Worm (Caenorhabditis elegans) whole organism, mixed stage, embryonic: ENCODE results near the gene Y119D3B.14.

Source experiments
- bed-3 ChIP-seq: fragments of 200-800 bp; sonication (Bioruptor generic); optimal IDR thresholded peaks from 3 replicates; lab custom pipeline; 2018; ENCODE audit warnings: mild to moderate bottlenecking, missing genetic modification characterization, moderate library complexity, missing compliant biosample characterization
- blmp-1 ChIP-seq: fragments of 150-350 bp; optimal IDR thresholded peaks from 2 replicates; lab custom pipeline; 2014; ENCODE audit warnings: missing biosample characterization, missing genetic modification characterization
- ceh-39 ChIP-seq: fragments of 150-350 bp; optimal IDR thresholded peaks from 2 replicates; lab custom pipeline; 2014; ENCODE audit warnings: missing biosample characterization, missing genetic modification characterization
- ceh-43 ChIP-seq: fragments of 200-800 bp; sonication (Bioruptor generic); optimal IDR thresholded peaks from 2 replicates; lab custom pipeline; 2018; ENCODE audit warnings: mild to moderate bottlenecking, missing genetic modification characterization, moderate library complexity, missing compliant biosample characterization
- ceh-83 ChIP-seq: fragments of 200-800 bp; sonication (Bioruptor generic); optimal IDR thresholded peaks from 2 replicates; lab custom pipeline; 2018; ENCODE audit warnings: mild to moderate bottlenecking, missing genetic modification characterization, missing compliant biosample characterization
- ces-1 ChIP-seq: fragments of 150-350 bp; optimal IDR thresholded peaks from 2 replicates; lab custom pipeline; 2014; ENCODE audit warnings: missing biosample characterization, missing genetic modification reagents, missing genetic modification characterization
- cnd-1 ChIP-seq: fragments of 200-800 bp; sonication (Bioruptor generic); optimal IDR thresholded peaks from 2 replicates; lab custom pipeline; 2018; ENCODE audit warnings: mild to moderate bottlenecking, missing genetic modification characterization, missing compliant biosample characterization
- elt-1 ChIP-seq: sonication (generic microtip); optimal IDR thresholded peaks from 2 replicates; lab custom pipeline; 2017; ENCODE audit warnings: missing genetic modification characterization, mild to moderate bottlenecking, missing compliant biosample characterization, antibody characterized with exemption, moderate library complexity, borderline replicate concordance; ENCODE audit not compliant: insufficient read depth
- elt-3 ChIP-seq: fragments of 150-350 bp; optimal IDR thresholded peaks from 2 replicates; lab custom pipeline; 2014; ENCODE audit warnings: missing biosample characterization, missing genetic modification characterization
- flh-1 ChIP-seq: fragments of 200-800 bp; sonication (Bioruptor generic); optimal IDR thresholded peaks from 2 replicates; lab custom pipeline; 2018; ENCODE audit warnings: mild to moderate bottlenecking, missing genetic modification characterization, moderate library complexity, missing compliant biosample characterization
- ham-2 ChIP-seq: fragments of 200-800 bp; sonication (Bioruptor generic); optimal IDR thresholded peaks from 2 replicates; lab custom pipeline; 2018; ENCODE audit warnings: mild to moderate bottlenecking, missing genetic modification characterization, missing compliant biosample characterization
- hlh-1 ChIP-seq: fragments of 150-350 bp; optimal IDR thresholded peaks from 2 replicates; lab custom pipeline; 2014; ENCODE audit warnings: missing biosample characterization, missing genetic modification reagents, missing genetic modification characterization
- lin-13 ChIP-seq: fragments of 150-350 bp; optimal IDR thresholded peaks from 2 replicates; lab custom pipeline; 2014; ENCODE audit warnings: missing biosample characterization, missing genetic modification characterization
- lin-32 ChIP-seq: fragments of 200-800 bp; sonication (Bioruptor generic); optimal IDR thresholded peaks from 2 replicates; lab custom pipeline; 2018; ENCODE audit warnings: mild to moderate bottlenecking, missing genetic modification characterization, missing compliant biosample characterization
- lsy-2 ChIP-seq: fragments of 150-350 bp; optimal IDR thresholded peaks from 2 replicates; lab custom pipeline; 2014; ENCODE audit warnings: missing biosample characterization, missing genetic modification characterization
- mab-5 ChIP-seq: fragments of 150-350 bp; optimal IDR thresholded peaks from 2 replicates; lab custom pipeline; 2014; ENCODE audit warnings: missing biosample characterization, missing genetic modification characterization
- mep-1 ChIP-seq: fragments of 150-350 bp; optimal IDR thresholded peaks from 2 replicates; lab custom pipeline; 2017; ENCODE audit warnings: missing biosample characterization, missing genetic modification reagents, missing genetic modification characterization, inconsistent platforms
- nhr-12 ChIP-seq: fragments of 150-350 bp; optimal IDR thresholded peaks from 2 replicates; lab custom pipeline; 2014; ENCODE audit warnings: missing biosample characterization, missing genetic modification characterization
- nhr-2 ChIP-seq: fragments of 150-350 bp; optimal IDR thresholded peaks from 2 replicates; lab custom pipeline; 2014; ENCODE audit warnings: missing biosample characterization, missing genetic modification characterization
- nhr-28 ChIP-seq: fragments of 150-350 bp; optimal IDR thresholded peaks from 2 replicates; lab custom pipeline; 2014; ENCODE audit warnings: missing biosample characterization, missing genetic modification characterization
- nhr-76 ChIP-seq: sonication (generic microtip); optimal IDR thresholded peaks from 2 replicates; lab custom pipeline; 2017; ENCODE audit warnings: missing biosample characterization, missing genetic modification characterization
- pha-4 ChIP-seq: fragments of 150-350 bp; optimal IDR thresholded peaks from 2 replicates; lab custom pipeline; 2018; ENCODE audit warnings: missing biosample characterization, missing genetic modification reagents, missing genetic modification characterization
- sem-2 ChIP-seq: fragments of 200-800 bp; sonication (Bioruptor generic); optimal IDR thresholded peaks from 2 replicates; lab custom pipeline; 2018; ENCODE audit warnings: mild to moderate bottlenecking, missing genetic modification characterization, missing compliant biosample characterization
- snpc-4 ChIP-seq: fragments of 150-350 bp; optimal IDR thresholded peaks from 2 replicates; lab custom pipeline; 2014; ENCODE audit warnings: missing biosample characterization, missing genetic modification characterization
- sptf-1 ChIP-seq: sonication (generic microtip); optimal IDR thresholded peaks from 2 replicates; lab custom pipeline; 2017; ENCODE audit warnings: mild to moderate bottlenecking, missing genetic modification characterization, moderate library complexity, missing compliant biosample characterization
- tbx-8 ChIP-seq: fragments of 200-800 bp; sonication (Bioruptor generic); optimal IDR thresholded peaks from 2 replicates; lab custom pipeline; 2018; ENCODE audit warnings: mild to moderate bottlenecking, missing genetic modification characterization, moderate library complexity, missing compliant biosample characterization
- unc-120 ChIP-seq: sonication (generic microtip); optimal IDR thresholded peaks from 2 replicates; lab custom pipeline; 2017; ENCODE audit warnings: missing genetic modification characterization, missing compliant biosample characterization; ENCODE audit not compliant: poor library complexity, severe bottlenecking
- unc-62 ChIP-seq: fragments of 150-350 bp; optimal IDR thresholded peaks from 2 replicates; lab custom pipeline; 2014; ENCODE audit warnings: missing biosample characterization, missing genetic modification reagents, missing genetic modification characterization
- ztf-11 ChIP-seq: fragments of 150-350 bp; optimal IDR thresholded peaks from 2 replicates; lab custom pipeline; 2014; ENCODE audit warnings: missing biosample characterization, missing genetic modification characterization

Gene Y119D3B.14

ce11 chrIII:1196192-1196591 is 2.6 kb upstream of the Y119D3B.14 start, which contains the start of gene dss-1:
Gene dss-1, minus strand, starts transcription at chrIII:1196292.
- TF ChIP-seq unc-62 (GFP tag; lab: Kevin White, UChicago) (no peak), tbx-8 (no peak), elt-3 (tag; lab: Kevin White, UChicago) (no peak), blmp-1 (tag; lab: Kevin White, UChicago) (no peak), pha-4 (tag; lab: Kevin White, UChicago) (no peak), nhr-76 (tag; lab: Kevin White, UChicago) (no peak), lin-13 (tag; lab: Kevin White, UChicago) (no peak), elt-1 (tag; lab: Kevin White, UChicago) (no peak), nhr-28 (tag; lab: Kevin White, UChicago) (no peak), sem-2 (no peak), cnd-1 (tag; lab: Kevin White, UChicago) (no peak), nhr-12 (tag; lab: Kevin White, UChicago) (no peak), nhr-2 (tag; lab: Kevin White, UChicago) (no peak), mab-5 (no peak), ham-2 (GFP tag; lab: Kevin White, UChicago) (no peak), lin-32 (GFP tag; lab: Kevin White, UChicago) (no peak)

DNA sequence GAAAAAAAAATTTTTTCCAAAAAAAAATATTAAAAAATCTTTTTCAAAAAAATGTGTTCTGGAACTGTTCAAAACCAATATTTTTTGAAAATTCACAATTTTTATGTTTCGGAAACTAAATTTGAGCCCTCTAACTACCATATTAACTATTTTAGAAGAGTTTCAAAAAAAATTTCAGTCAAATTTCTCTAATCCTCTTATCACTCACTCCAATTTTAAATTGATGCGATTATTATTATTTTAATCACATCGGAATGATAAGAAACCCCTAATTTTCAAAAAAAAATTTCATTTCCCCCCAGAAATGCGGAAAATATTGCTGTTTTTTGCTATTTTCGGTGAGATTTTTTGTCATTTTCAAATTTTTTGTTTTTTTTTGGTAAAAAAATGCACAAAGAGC is 11.9 kb downstream of the Y119D3B.14 start, which contains the start of gene nspg-8:
TSS of gene nspg-8 (plus strand) at position 301 of the 400 bp plus-strand sequence.
- TF ChIP-seq nhr-2 (tag; lab: Kevin White, UChicago) (no peak), blmp-1 (tag; lab: Kevin White, UChicago) (no peak), ces-1 (no peak), ceh-43 (no peak), snpc-4 (tag; lab: Kevin White, UChicago) (no peak), unc-120 (tag; lab: Kevin White, UChicago) (no peak), mep-1 (tag; lab: Kevin White, UChicago) (no peak), pha-4 (tag; lab: Kevin White, UChicago) (no peak), ceh-83 (GFP tag; lab: Kevin White, UChicago) (no peak)

- TF ChIP-seq snpc-4 (tag; lab: Kevin White, UChicago) (no peak), sptf-1 (tag; lab: Kevin White, UChicago) (no peak)
Measured at ce11 chrIII:1179006-1179405, 14.6 kb downstream of the Y119D3B.14 start.

- TF ChIP-seq ztf-11 (tag; lab: Kevin White, UChicago) (no peak), flh-1 (GFP tag; lab: Kevin White, UChicago) (no peak), nhr-28 (tag; lab: Kevin White, UChicago) (no peak), tbx-8 (no peak), cnd-1 (tag; lab: Kevin White, UChicago) (no peak), pha-4 (tag; lab: Kevin White, UChicago) (no peak), bed-3 (GFP tag; lab: Kevin White, UChicago) (no peak), sptf-1 (tag; lab: Kevin White, UChicago) (no peak), lin-13 (tag; lab: Kevin White, UChicago) (no peak), mab-5 (no peak), elt-3 (tag; lab: Kevin White, UChicago) (no peak), elt-1 (tag; lab: Kevin White, UChicago) (no peak), ces-1 (no peak), snpc-4 (tag; lab: Kevin White, UChicago) (no peak), sem-2 (no peak)
- TF ChIP-seq, all 35 proteins: peak for 0
Measured at ce11 chrIII:1176080-1176608, 17.5 kb downstream of the Y119D3B.14 start, which contains the start of gene eak-3. Gene eak-3, minus strand, starts transcription at chrIII:1176558.

ce11 chrIII:1173331-1173730 is 20.3 kb downstream of the Y119D3B.14 start:
- TF ChIP-seq cnd-1 (tag; lab: Kevin White, UChicago): no peak
- no peak for TF ChIP-seq nhr-76 (tag; lab: Kevin White, UChicago)
- TF ChIP-seq ces-1: no peak
- TF ChIP-seq ceh-43: no peak
- TF ChIP-seq sem-2: no peak
- TF ChIP-seq unc-120 (tag; lab: Kevin White, UChicago): no peak
- no peak for TF ChIP-seq hlh-1 (tag; lab: Kevin White, UChicago)
- no peak for TF ChIP-seq ham-2 (GFP tag; lab: Kevin White, UChicago)
- no peak for TF ChIP-seq ceh-39
- TF ChIP-seq ceh-83 (GFP tag; lab: Kevin White, UChicago): no peak
- TF ChIP-seq ztf-11 (tag; lab: Kevin White, UChicago): no peak
- no peak for TF ChIP-seq elt-1 (tag; lab: Kevin White, UChicago)
- TF ChIP-seq lsy-2 (tag; lab: Kevin White, UChicago): no peak
- TF ChIP-seq lin-13 (tag; lab: Kevin White, UChicago): no peak
- no peak for TF ChIP-seq lin-32 (GFP tag; lab: Kevin White, UChicago)
